Fruit fly (Drosophila melanogaster): ENCODE measurements around the gene Rlip.
A peak's percentile ranks its signal among the peaks of the same experiment; 100 is the strongest.

The Rlip gene

DNA sequence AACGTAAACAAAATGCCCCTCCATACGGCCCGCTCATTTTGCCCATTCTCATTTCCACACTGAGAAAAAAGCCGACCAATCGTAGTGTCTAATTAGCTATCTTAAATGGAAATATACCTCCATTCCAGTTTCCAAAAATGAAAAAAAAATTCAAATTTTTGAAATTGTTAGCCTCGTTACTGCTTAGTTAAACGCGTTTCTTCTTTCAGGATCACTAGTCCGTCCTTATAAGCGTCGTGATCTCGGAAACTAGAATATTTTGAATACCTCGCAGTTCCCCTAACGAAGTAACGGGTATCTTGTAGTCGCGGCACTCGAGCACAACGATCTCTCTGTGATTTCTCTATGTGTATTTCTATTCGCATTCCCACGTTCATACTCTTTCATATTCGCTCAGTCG is 27.8 kb upstream of the Rlip start (continued):
- TF ChIP-seq CG8089 (GFP tag; optimal IDR thresholded peaks at IDR 0.05) (no peak), CG11085 (GFP tag; IDR thresholded peaks at IDR 0.05) (peak; percentile 26; the same call in 1 of the 2 replicates), Ets65A (GFP tag) (peak; percentile 93), Ptx1 (GFP tag; IDR thresholded peaks at IDR 0.05) (peak; percentile 68), CG15479 (GFP tag; optimal IDR thresholded peaks at IDR 0.05) (no peak), CG7839 (tag; optimal IDR thresholded peaks at IDR 0.05) (peak; percentile 70), Meics (GFP tag; optimal IDR thresholded peaks at IDR 0.05) (peak; percentile 45), sug (tag; optimal IDR thresholded peaks at IDR 0.05) (peak; percentile 64), Rfx (GFP tag; IDR thresholded peaks at IDR 0.05) (peak; percentile 65; the same call in 1 of the 2 replicates), CG14965 (GFP tag; optimal IDR thresholded peaks at IDR 0.05; ENCODE audit: borderline replicate concordance) (no peak), CG18262 (tag; optimal IDR thresholded peaks at IDR 0.05) (peak; percentile 62), B-H2 (GFP tag; optimal IDR thresholded peaks at IDR 0.05) (no peak), Hey (tag; optimal IDR thresholded peaks at IDR 0.05) (no peak), CG11398 (GFP tag; optimal IDR thresholded peaks at IDR 0.05) (peak; percentile 33), trem (tag; optimal IDR thresholded peaks at IDR 0.05) (no peak), pb (GFP tag; optimal IDR thresholded peaks at IDR 0.05) (peak; percentile 59), CG11093 (GFP tag; IDR thresholded peaks at IDR 0.05) (peak; percentile 51; the same call in 1 of the 3 replicates), CG3163 (GFP tag; optimal IDR thresholded peaks at IDR 0.05) (peak; percentile 12), Fer2 (tag; optimal IDR thresholded peaks at IDR 0.05) (no peak), chinmo (GFP tag; IDR thresholded peaks at IDR 0.05; ENCODE audit: partially characterized antibody) (no peak), Nf-YA (GFP tag; IDR thresholded peaks at IDR 0.05) (no peak), ATbp (GFP tag; optimal IDR thresholded peaks at IDR 0.05) (peak; percentile 35), lilli (GFP tag; optimal IDR thresholded peaks at IDR 0.05) (peak; percentile 47), CG6175 (GFP tag; IDR thresholded peaks at IDR 0.05) (peak; percentile 18; the same call in 1 of the 3 replicates), CG2116 (GFP tag; optimal IDR thresholded peaks at IDR 0.05) (peak; percentile 1), CG7786 (GFP tag; optimal IDR thresholded peaks at IDR 0.05) (peak; percentile 48), CG4854 (GFP tag; optimal IDR thresholded peaks at IDR 0.05) (peak; percentile 23), Hr51 (GFP tag; optimal IDR thresholded peaks at IDR 0.05) (peak in 1 of 2 experiments; percentile 74), CoRest (tag; optimal IDR thresholded peaks at IDR 0.05) (peak; percentile 73), dm (GFP tag; optimal IDR thresholded peaks at IDR 0.05) (peak; percentile 3), Usf (GFP tag; optimal IDR thresholded peaks at IDR 0.05) (no peak), wor (GFP tag; IDR thresholded peaks at IDR 0.05) (peak; percentile 54), CG13296 (GFP tag; optimal IDR thresholded peaks at IDR 0.05) (peak; percentile 69), D19A (tag; optimal IDR thresholded peaks at IDR 0.05) (peak; percentile 40), Atf6 (GFP tag; IDR thresholded peaks at IDR 0.05) (peak; percentile 67; the same call in 1 of the 2 replicates), CG12155 (GFP tag; optimal IDR thresholded peaks at IDR 0.05) (peak; percentile 37), grau (tag; optimal IDR thresholded peaks at IDR 0.05) (peak; percentile 65), Dll (GFP tag; IDR thresholded peaks at IDR 0.05; ENCODE audit: partially characterized antibody) (no peak), fd96Cb (tag; optimal IDR thresholded peaks at IDR 0.05) (no peak), CG15514 (GFP tag; optimal IDR thresholded peaks at IDR 0.05) (peak; percentile 28), sima (GFP tag; optimal IDR thresholded peaks at IDR 0.05) (no peak), luna (GFP tag; optimal IDR thresholded peaks at IDR 0.05) (peak; percentile 32), p53 (GFP tag; optimal IDR thresholded peaks at IDR 0.05) (peak; percentile 19), fru (optimal IDR thresholded peaks at IDR 0.05) (no peak), crp (GFP tag; optimal IDR thresholded peaks at IDR 0.05) (no peak), schlank (tag; optimal IDR thresholded peaks at IDR 0.05) (peak; percentile 20), Sin3A (optimal IDR thresholded peaks at IDR 0.05) (no peak), Six4 (GFP tag; optimal IDR thresholded peaks at IDR 0.05) (no peak), Camta (GFP tag; optimal IDR thresholded peaks at IDR 0.05) (peak; percentile 17), CG16863 (GFP tag; optimal IDR thresholded peaks at IDR 0.05) (peak; percentile 23), Med (GFP tag) (peak; percentile 94)
